Fruit fly (Drosophila melanogaster): ENCODE data around the gene CG10730.

dm6 chr2L:20084068-20084651 lies 12.2 kb upstream of the CG10730 start:
- TF ChIP-seq esn (GFP tag; optimal IDR thresholded peaks at IDR 0.05) (no peak), Eip75B (GFP tag; optimal IDR thresholded peaks at IDR 0.05) (no peak), cyc (GFP tag; optimal IDR thresholded peaks at IDR 0.05) (no peak), CG6792 (GFP tag; optimal IDR thresholded peaks at IDR 0.05) (no peak)
